Fruit fly (Drosophila melanogaster) whole organism, wandering third instar larva: ENCODE data around the gene CG31954.

Source experiments
- Dfd ChIP-seq: fragments of >200 bp; optimal IDR thresholded peaks from 2 replicates; lab custom pipeline; 2017; ENCODE audit warnings: missing biosample characterization, missing genetic modification characterization
- Mio ChIP-seq: sonication (Bioruptor generic); optimal IDR thresholded peaks from 2 replicates; lab custom pipeline; 2016; ENCODE audit warnings: missing biosample characterization, missing genetic modification characterization
- foxo ChIP-seq, 2 experiments: fragments of 200-800 bp; sonication (Bioruptor generic); optimal IDR thresholded peaks; 2 replicates in 1 of 2; 3 replicates in 1 of 2; lab custom pipeline; 2016 to 2017; ENCODE audit warnings: missing biosample characterization in 2 of 2, missing genetic modification characterization in 2 of 2
- h ChIP-seq: fragments of 200-800 bp; sonication (Bioruptor generic); optimal IDR thresholded peaks from 3 replicates; lab custom pipeline; 2016; ENCODE audit warnings: missing biosample characterization, mild to moderate bottlenecking, missing genetic modification characterization
- psq ChIP-seq: fragments of 200-800 bp; sonication (Bioruptor generic); optimal IDR thresholded peaks from 3 replicates; lab custom pipeline; 2017; ENCODE audit warnings: missing biosample characterization, mild to moderate bottlenecking, missing genetic modification characterization, moderate library complexity
- tai ChIP-seq: sonication (Bioruptor generic); optimal IDR thresholded peaks from 2 replicates; lab custom pipeline; 2016; ENCODE audit warnings: missing biosample characterization, missing genetic modification characterization
- usp ChIP-seq: fragments of >200 bp; optimal IDR thresholded peaks from 2 replicates; lab custom pipeline; 2017; ENCODE audit warnings: missing biosample characterization, missing genetic modification characterization

DNA sequence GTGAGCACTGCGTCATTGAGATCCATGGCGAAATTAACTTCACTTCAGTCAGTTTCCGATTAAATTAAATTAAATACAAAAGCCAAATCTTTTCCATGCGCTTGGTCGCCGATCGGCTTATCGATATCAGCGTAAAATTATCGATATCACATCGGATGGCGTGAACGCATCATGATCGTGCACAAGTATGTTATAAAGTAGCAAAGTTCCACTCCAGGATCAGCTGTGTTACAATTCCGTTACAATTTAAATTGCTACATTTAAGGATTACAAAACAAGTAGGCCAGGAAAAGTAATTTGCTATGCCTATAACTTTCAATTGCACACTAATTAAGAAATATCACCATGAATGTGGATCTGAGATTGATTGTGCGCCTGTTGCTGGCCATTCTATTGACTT is 40.0 kb downstream of the CG31954 start, which contains the start of the genes Pif1 and CG31776:
- TF ChIP-seq h (GFP tag; lab: Kevin White, UChicago), result no peak
- TF ChIP-seq foxo (GFP tag; optimal IDR thresholded peaks at IDR 0.05; lab: Kevin White, UChicago), result no peak
- TF ChIP-seq Mio (GFP tag; lab: Kevin White, UChicago), result no peak
- TF ChIP-seq psq (GFP tag; lab: Kevin White, UChicago), result no peak
- no peak for TF ChIP-seq usp (GFP tag; lab: Kevin White, UChicago)
- no peak for TF ChIP-seq tai (GFP tag; lab: Kevin White, UChicago)
- TF ChIP-seq Dfd, result no peak
